Worm (Caenorhabditis elegans) whole organism, early embryonic: ENCODE results near the gene srsx-22.

Experiments
- F13C5.2 ChIP-seq: sonication (generic microtip); optimal IDR thresholded peaks from 2 replicates; lab custom pipeline; 2017; ENCODE audit warnings: mild to moderate bottlenecking, missing genetic modification characterization, inconsistent platforms, missing compliant biosample characterization
- ets-7 ChIP-seq: sonication (generic microtip); optimal IDR thresholded peaks from 2 replicates; lab custom pipeline; 2016; ENCODE audit warnings: missing genotype, missing genetic modification characterization, missing compliant biosample characterization
- flt-1 ChIP-seq: fragments of 200-800 bp; sonication (Bioruptor generic); IDR thresholded peaks from 2 replicates; pipeline ENCODE4 v1.3.6; 2022; ENCODE audit warnings: missing genetic modification characterization, missing compliant biosample characterization
- scrt-1 ChIP-seq: fragments of 200-800 bp; sonication (Bioruptor generic); IDR thresholded peaks from 2 replicates; pipeline ENCODE4 v1.3.6; 2022; ENCODE audit warnings: missing genetic modification characterization, missing compliant biosample characterization
- sea-1 ChIP-seq: fragments of 200-800 bp; sonication (Bioruptor generic); conservative IDR thresholded peaks from 2 replicates; pipeline ENCODE4 v1.3.6; 2022; ENCODE audit warnings: missing genetic modification characterization, missing compliant biosample characterization

DNA sequence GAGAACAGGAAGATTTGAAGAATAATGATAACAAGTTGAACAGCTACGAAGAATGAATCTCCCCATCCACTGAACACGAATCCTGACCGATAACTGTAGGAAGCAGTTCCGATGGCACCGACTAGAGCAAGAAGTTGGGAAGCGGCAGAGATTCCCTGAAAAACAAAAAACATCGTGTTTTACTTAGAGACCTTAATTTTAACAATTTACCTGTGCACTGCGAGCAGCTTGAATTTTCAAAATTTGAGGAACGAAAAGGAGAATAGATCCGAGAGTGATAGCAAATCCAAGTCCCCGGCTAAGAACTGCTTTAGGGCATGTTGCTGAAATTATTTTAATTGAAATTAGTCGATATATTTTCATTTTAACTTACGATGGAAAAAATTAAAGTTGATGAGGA lies 7.2 kb downstream of the srsx-22 start:
- TF ChIP-seq sea-1 (GFP tag; lab: Robert Waterston, UW): no peak
- TF ChIP-seq flt-1: no peak
- TF ChIP-seq scrt-1 (GFP tag; lab: Robert Waterston, UW): no peak
- no peak for TF ChIP-seq F13C5.2
- TF ChIP-seq ets-7 (tag; lab: Kevin White, UChicago): no peak
